Worm (Caenorhabditis elegans) whole organism, late embryonic: ENCODE results near the gene C50B6.1.

Source experiments
- ceh-31 ChIP-seq: sonication (generic microtip); optimal IDR thresholded peaks from 2 replicates; lab custom pipeline; 2016; ENCODE audit warnings: missing genetic modification characterization, missing compliant biosample characterization
- pqm-1 ChIP-seq: sonication (generic microtip); optimal IDR thresholded peaks from 2 replicates; lab custom pipeline; 2016; ENCODE audit warnings: missing genetic modification characterization, missing compliant biosample characterization
- rnt-1 ChIP-seq: sonication (generic microtip); optimal IDR thresholded peaks from 2 replicates; lab custom pipeline; 2016; ENCODE audit warnings: missing genetic modification characterization, missing compliant biosample characterization

- TF ChIP-seq rnt-1 (tag; lab: Kevin White, UChicago) (no peak), pqm-1 (no peak), ceh-31 (tag; lab: Kevin White, UChicago) (no peak)
Measured at ce11 chrV:13299398-13299797, 9.3 kb upstream of the C50B6.1 start.
